Fruit fly (Drosophila melanogaster): ENCODE data around the gene CG34178.

Gene CG34178

dm6 chr2L:4456539-4456994 is 22.9 kb downstream of the CG34178 start, which contains the start of gene Gs1l (continued):
- TF ChIP-seq CG1529 (GFP tag; optimal IDR thresholded peaks at IDR 0.05) (no peak), CG9817 (tag; optimal IDR thresholded peaks at IDR 0.05) (no peak), CG9437 (GFP tag; optimal IDR thresholded peaks at IDR 0.05) (no peak), Lim3 (GFP tag; IDR thresholded peaks at IDR 0.05) (no peak), onecut (GFP tag; IDR thresholded peaks at IDR 0.05) (no peak), CHES-1-like (GFP tag; optimal IDR thresholded peaks at IDR 0.05) (no peak), kay (GFP tag; optimal IDR thresholded peaks at IDR 0.05) (no peak), CG12299 (tag; optimal IDR thresholded peaks at IDR 0.05) (no peak), fu2 (GFP tag; optimal IDR thresholded peaks at IDR 0.05) (no peak), maf-S (GFP tag; optimal IDR thresholded peaks at IDR 0.05) (no peak), CG7928 (GFP tag; optimal IDR thresholded peaks at IDR 0.05) (no peak), cato (GFP tag; optimal IDR thresholded peaks at IDR 0.05; ENCODE audit: borderline replicate concordance) (no peak), Kr (GFP tag; optimal IDR thresholded peaks at IDR 0.05) (no peak), bbx (GFP tag; IDR thresholded peaks at IDR 0.05; ENCODE audit: partially characterized antibody) (peak; percentile 42; the same call in 1 of the 2 replicates), CG4328 (GFP tag; optimal IDR thresholded peaks at IDR 0.05) (no peak), CG2678 (tag; optimal IDR thresholded peaks at IDR 0.05) (peak; percentile 38), CG9932 (GFP tag; IDR thresholded peaks at IDR 0.05) (peak; percentile 42; the same call in 1 of the 2 replicates), Ptx1 (GFP tag; IDR thresholded peaks at IDR 0.05) (peak; percentile 48; the same call in 1 of the 2 replicates), emc (GFP tag; optimal IDR thresholded peaks at IDR 0.05) (no peak), fd96Cb (tag; optimal IDR thresholded peaks at IDR 0.05) (no peak), CG17612 (GFP tag; IDR thresholded peaks at IDR 0.05) (no peak), CG6765 (GFP tag; optimal IDR thresholded peaks at IDR 0.05) (no peak), D19A (tag; optimal IDR thresholded peaks at IDR 0.05) (peak; percentile 99), Lhr (GFP tag; optimal IDR thresholded peaks at IDR 0.05) (no peak), CG4820 (GFP tag; optimal IDR thresholded peaks at IDR 0.05) (no peak), jing (GFP tag; optimal IDR thresholded peaks at IDR 0.05) (no peak), unc-4 (GFP tag; IDR thresholded peaks at IDR 0.05; ENCODE audit: partially characterized antibody) (no peak), Deaf1 (tag; optimal IDR thresholded peaks at IDR 0.05) (peak; percentile 23), az2 (GFP tag; optimal IDR thresholded peaks at IDR 0.05) (no peak), CG11247 (GFP tag; IDR thresholded peaks at IDR 0.05) (0 out of 2 replicates have a peak, but pooled peaks have one; percentile 22), CG10209 (GFP tag; optimal IDR thresholded peaks at IDR 0.05) (no peak), so (GFP tag; IDR thresholded peaks at IDR 0.05) (no peak), BEAF-32 (GFP tag; optimal IDR thresholded peaks at IDR 0.05) (no peak), exex (tag; optimal IDR thresholded peaks at IDR 0.05) (no peak), Vsx1 (GFP tag; optimal IDR thresholded peaks at IDR 0.05) (no peak), Nf-YA (GFP tag; IDR thresholded peaks at IDR 0.05) (no peak), B-H2 (GFP tag; optimal IDR thresholded peaks at IDR 0.05) (peak; percentile 66), CG17361 (GFP tag; IDR thresholded peaks at IDR 0.05) (0 out of 3 replicates have a peak, but pooled peaks have one; percentile 15), Aef1 (GFP tag; IDR thresholded peaks at IDR 0.05) (no peak; the same call in 2 of the 3 replicates), CG15269 (tag; optimal IDR thresholded peaks at IDR 0.05) (peak; percentile 49), CG17385 (GFP tag; optimal IDR thresholded peaks at IDR 0.05) (no peak), MBD-R2 (GFP tag; IDR thresholded peaks at IDR 0.05) (peak; percentile 86), Fer3 (tag; optimal IDR thresholded peaks at IDR 0.05) (peak; percentile 5), CG2875 (GFP tag; optimal IDR thresholded peaks at IDR 0.05) (no peak), peb (GFP tag; IDR thresholded peaks at IDR 0.05) (no peak), CG7786 (GFP tag; optimal IDR thresholded peaks at IDR 0.05) (no peak), mirr (GFP tag; optimal IDR thresholded peaks at IDR 0.05) (no peak), CG7745 (tag; optimal IDR thresholded peaks at IDR 0.05) (no peak), ERR (GFP tag; optimal IDR thresholded peaks at IDR 0.05) (peak; percentile 88), CG9215 (GFP tag; IDR thresholded peaks at IDR 0.05) (no peak), sd (tag; optimal IDR thresholded peaks at IDR 0.05) (peak; percentile 56)
